Fruit fly (Drosophila melanogaster): ENCODE measurements around the gene CG34001.

The CG34001 gene

DNA sequence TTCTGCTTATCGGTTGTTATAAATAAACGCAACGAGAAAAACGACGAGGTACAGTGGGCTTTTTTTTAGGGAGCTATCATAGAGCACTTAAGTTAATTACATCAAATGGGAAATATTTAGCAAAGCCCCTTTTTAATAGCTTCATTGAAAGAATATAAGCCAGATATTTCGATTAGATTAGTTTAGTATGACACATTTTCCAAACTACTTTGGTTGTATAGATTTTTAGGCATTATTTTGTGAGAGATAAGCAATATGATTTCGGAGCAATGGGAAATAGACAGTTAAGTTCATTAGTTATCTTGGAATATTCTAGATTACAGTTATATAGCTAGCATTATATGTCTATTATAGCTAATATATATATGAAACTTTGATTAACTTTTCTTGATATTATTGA lies 49.3 kb downstream of the CG34001 start:
- TF ChIP-seq CG11617 (GFP tag; optimal IDR thresholded peaks at IDR 0.05) (no peak), kay (GFP tag; ENCODE audit: borderline replicate concordance) (peak; percentile 93)

dm6 chr3L:10680728-10681306 lies 49.9 kb downstream of the CG34001 start:
- TF ChIP-seq CG33017 (tag; optimal IDR thresholded peaks at IDR 0.05) (no peak), CG7101 (tag; optimal IDR thresholded peaks at IDR 0.05) (no peak), tj (GFP tag; optimal IDR thresholded peaks at IDR 0.05) (no peak), cnc (optimal IDR thresholded peaks at IDR 0.05) (no peak), toe (GFP tag; optimal IDR thresholded peaks at IDR 0.05) (no peak), Mnt (GFP tag; optimal IDR thresholded peaks at IDR 0.05) (no peak), bab1 (GFP tag; optimal IDR thresholded peaks at IDR 0.05) (no peak), Crg-1 (GFP tag; optimal IDR thresholded peaks at IDR 0.05) (no peak), CG12768 (GFP tag; optimal IDR thresholded peaks at IDR 0.05) (peak; percentile 37), CG5204 (GFP tag; optimal IDR thresholded peaks at IDR 0.05) (no peak), Clk (GFP tag; optimal IDR thresholded peaks at IDR 0.05) (no peak), pad (GFP tag; optimal IDR thresholded peaks at IDR 0.05) (no peak), CG1620 (GFP tag; optimal IDR thresholded peaks at IDR 0.05) (no peak), kay (GFP tag; ENCODE audit: borderline replicate concordance) (peak; percentile 3), Hr96 (GFP tag; optimal IDR thresholded peaks at IDR 0.05) (no peak), ovo (GFP tag; optimal IDR thresholded peaks at IDR 0.05) (no peak), CG14711 (tag; optimal IDR thresholded peaks at IDR 0.05) (peak; percentile 0), CG11617 (GFP tag; optimal IDR thresholded peaks at IDR 0.05) (no peak), CG7045 (GFP tag; optimal IDR thresholded peaks at IDR 0.05) (no peak), cic (GFP tag; optimal IDR thresholded peaks at IDR 0.05) (peak; percentile 37)

DNA sequence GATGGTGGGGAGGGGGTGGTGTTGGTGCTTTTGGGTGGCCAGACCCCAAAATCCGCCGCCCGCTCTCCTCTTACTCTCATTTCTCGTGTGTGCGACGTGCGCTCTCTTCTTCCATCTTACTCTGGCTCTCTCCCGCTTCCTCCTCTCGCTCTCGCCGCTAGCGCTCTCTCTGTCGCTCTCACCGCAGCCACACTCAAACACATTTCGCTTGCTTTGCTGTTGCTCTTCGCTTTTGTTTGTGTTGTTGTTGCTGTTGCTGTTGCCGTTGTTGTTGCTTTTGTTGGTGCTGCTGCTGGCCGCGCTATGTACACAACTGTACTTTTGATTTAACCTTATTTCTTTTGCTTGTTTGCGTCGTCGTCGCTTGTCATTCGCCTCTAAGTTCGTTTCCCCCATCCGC lies 50.9 kb downstream of the CG34001 start:
- peak; percentile 18 for TF ChIP-seq CG12768 (GFP tag; optimal IDR thresholded peaks at IDR 0.05)
- TF ChIP-seq CG7045 (GFP tag; optimal IDR thresholded peaks at IDR 0.05) = no peak
- TF ChIP-seq tj (GFP tag; optimal IDR thresholded peaks at IDR 0.05) = no peak
- peak; percentile 0 for TF ChIP-seq CG14711 (tag; optimal IDR thresholded peaks at IDR 0.05)
- no peak for TF ChIP-seq pad (GFP tag; optimal IDR thresholded peaks at IDR 0.05)
- no peak for TF ChIP-seq bab1 (GFP tag; optimal IDR thresholded peaks at IDR 0.05)
- no peak for TF ChIP-seq CG11617 (GFP tag; optimal IDR thresholded peaks at IDR 0.05)
- no peak for TF ChIP-seq CG7101 (tag; optimal IDR thresholded peaks at IDR 0.05)
- TF ChIP-seq Mnt (GFP tag; optimal IDR thresholded peaks at IDR 0.05) = no peak
- TF ChIP-seq cnc (optimal IDR thresholded peaks at IDR 0.05) = no peak
- TF ChIP-seq Hr96 (GFP tag; optimal IDR thresholded peaks at IDR 0.05) = no peak
- TF ChIP-seq toe (GFP tag; optimal IDR thresholded peaks at IDR 0.05) = no peak
- peak; percentile 49 for TF ChIP-seq cic (GFP tag; optimal IDR thresholded peaks at IDR 0.05)
- no peak for TF ChIP-seq CG5204 (GFP tag; optimal IDR thresholded peaks at IDR 0.05)
- peak; percentile 6 for TF ChIP-seq Crg-1 (GFP tag; optimal IDR thresholded peaks at IDR 0.05)
- TF ChIP-seq CG1620 (GFP tag; optimal IDR thresholded peaks at IDR 0.05) = no peak
- no peak for TF ChIP-seq kay (GFP tag; ENCODE audit: borderline replicate concordance)
- peak; percentile 26 for TF ChIP-seq CG33017 (tag; optimal IDR thresholded peaks at IDR 0.05)
- no peak for TF ChIP-seq ovo (GFP tag; optimal IDR thresholded peaks at IDR 0.05)
- peak; percentile 34 for TF ChIP-seq Clk (GFP tag; optimal IDR thresholded peaks at IDR 0.05)

DNA sequence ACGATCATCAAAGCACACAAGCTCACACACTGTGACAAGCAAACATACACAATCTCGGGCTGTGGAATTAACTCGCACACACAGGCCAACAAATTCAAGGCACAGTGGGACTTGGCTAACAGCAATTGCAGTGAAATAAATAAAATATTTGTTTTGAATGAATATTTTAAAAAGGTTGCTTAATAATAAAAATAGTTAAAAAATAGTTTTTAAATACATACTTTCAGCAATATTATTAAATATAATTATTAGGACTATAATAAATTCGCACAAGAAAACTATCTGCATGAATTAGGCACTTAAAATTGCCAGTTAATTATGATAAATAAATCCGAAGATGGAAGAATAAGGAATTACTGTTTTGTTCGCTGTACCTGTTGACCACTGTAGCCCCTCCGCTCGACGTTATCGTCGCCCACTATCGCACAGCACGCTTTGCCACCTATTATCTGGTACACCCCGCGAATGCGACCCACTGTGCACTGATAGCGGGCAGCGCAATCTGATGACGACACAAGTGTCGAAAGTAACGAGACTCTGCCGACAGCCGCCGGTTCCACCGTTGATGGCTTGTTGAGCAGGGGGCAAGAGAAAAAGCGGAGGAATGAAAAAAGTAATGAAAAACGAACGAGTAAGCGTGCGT lies 52.0 kb downstream of the CG34001 start:
- peak; percentile 78 for TF ChIP-seq CG1620 (GFP tag; optimal IDR thresholded peaks at IDR 0.05)
- peak; percentile 98 for TF ChIP-seq CG7045 (GFP tag; optimal IDR thresholded peaks at IDR 0.05)
- TF ChIP-seq Mnt (GFP tag; optimal IDR thresholded peaks at IDR 0.05) = peak; percentile 90
- peak; percentile 87 for TF ChIP-seq tj (GFP tag; optimal IDR thresholded peaks at IDR 0.05)
- peak; percentile 99 for TF ChIP-seq CG12768 (GFP tag; optimal IDR thresholded peaks at IDR 0.05)
- TF ChIP-seq ovo (GFP tag; optimal IDR thresholded peaks at IDR 0.05) = peak; percentile 69
- TF ChIP-seq toe (GFP tag; optimal IDR thresholded peaks at IDR 0.05) = peak; percentile 81
- peak; percentile 97 for TF ChIP-seq CG33017 (tag; optimal IDR thresholded peaks at IDR 0.05)
- peak; percentile 97 for TF ChIP-seq CG7101 (tag; optimal IDR thresholded peaks at IDR 0.05)
- TF ChIP-seq cic (GFP tag; optimal IDR thresholded peaks at IDR 0.05) = peak; percentile 95
- no peak for TF ChIP-seq cnc (optimal IDR thresholded peaks at IDR 0.05)
- peak; percentile 92 for TF ChIP-seq CG14711 (tag; optimal IDR thresholded peaks at IDR 0.05)
- peak; percentile 93 for TF ChIP-seq pad (GFP tag; optimal IDR thresholded peaks at IDR 0.05)
- peak; percentile 78 for TF ChIP-seq kay (GFP tag; ENCODE audit: borderline replicate concordance)
- TF ChIP-seq bab1 (GFP tag; optimal IDR thresholded peaks at IDR 0.05) = peak; percentile 90
- peak; percentile 95 for TF ChIP-seq Crg-1 (GFP tag; optimal IDR thresholded peaks at IDR 0.05)
- TF ChIP-seq Clk (GFP tag; optimal IDR thresholded peaks at IDR 0.05) = peak; percentile 97
- TF ChIP-seq Hr96 (GFP tag; optimal IDR thresholded peaks at IDR 0.05) = peak; percentile 85
- peak; percentile 99 for TF ChIP-seq CG11617 (GFP tag; optimal IDR thresholded peaks at IDR 0.05)
- no peak for TF ChIP-seq CG5204 (GFP tag; optimal IDR thresholded peaks at IDR 0.05)

DNA sequence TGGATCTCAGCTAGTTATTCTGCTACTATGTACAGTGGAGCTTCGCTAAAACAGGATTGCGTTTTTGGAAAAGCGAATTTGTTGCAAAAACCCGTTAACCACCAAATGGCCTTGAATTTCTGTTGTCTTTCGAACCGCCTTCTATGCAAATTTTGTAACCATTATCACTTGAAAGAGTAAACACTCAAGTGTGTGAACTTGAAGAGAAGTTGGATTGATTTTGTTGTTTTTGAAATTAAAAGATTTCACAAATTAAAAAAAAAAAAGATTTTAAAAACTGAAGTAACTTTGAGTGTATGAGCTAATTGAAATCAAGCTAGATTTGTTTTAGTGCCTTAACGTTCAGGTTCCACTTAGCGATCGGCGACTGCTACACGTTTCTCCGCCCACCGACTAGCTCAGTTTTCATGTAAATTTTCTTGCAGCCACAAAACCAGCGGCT lies 53.0 kb downstream of the CG34001 start:
- TF ChIP-seq toe (GFP tag; optimal IDR thresholded peaks at IDR 0.05) = no peak
- peak; percentile 7 for TF ChIP-seq cic (GFP tag; optimal IDR thresholded peaks at IDR 0.05)
- peak; percentile 61 for TF ChIP-seq bab1 (GFP tag; optimal IDR thresholded peaks at IDR 0.05)
- peak; percentile 2 for TF ChIP-seq Clk (GFP tag; optimal IDR thresholded peaks at IDR 0.05)
- peak; percentile 58 for TF ChIP-seq CG11617 (GFP tag; optimal IDR thresholded peaks at IDR 0.05)
- TF ChIP-seq CG14711 (tag; optimal IDR thresholded peaks at IDR 0.05) = no peak
- TF ChIP-seq CG12768 (GFP tag; optimal IDR thresholded peaks at IDR 0.05) = peak; percentile 65
- TF ChIP-seq CG5204 (GFP tag; optimal IDR thresholded peaks at IDR 0.05) = no peak
- TF ChIP-seq Mnt (GFP tag; optimal IDR thresholded peaks at IDR 0.05) = no peak
- TF ChIP-seq pad (GFP tag; optimal IDR thresholded peaks at IDR 0.05) = peak; percentile 35
- TF ChIP-seq ovo (GFP tag; optimal IDR thresholded peaks at IDR 0.05) = no peak
- TF ChIP-seq CG7045 (GFP tag; optimal IDR thresholded peaks at IDR 0.05) = peak; percentile 52
- no peak for TF ChIP-seq CG1620 (GFP tag; optimal IDR thresholded peaks at IDR 0.05)
- no peak for TF ChIP-seq kay (GFP tag; ENCODE audit: borderline replicate concordance)
- TF ChIP-seq Hr96 (GFP tag; optimal IDR thresholded peaks at IDR 0.05) = no peak
- peak; percentile 51 for TF ChIP-seq CG33017 (tag; optimal IDR thresholded peaks at IDR 0.05)
- peak; percentile 4 for TF ChIP-seq tj (GFP tag; optimal IDR thresholded peaks at IDR 0.05)
- TF ChIP-seq CG7101 (tag; optimal IDR thresholded peaks at IDR 0.05) = peak; percentile 46
- TF ChIP-seq Crg-1 (GFP tag; optimal IDR thresholded peaks at IDR 0.05) = peak; percentile 8
- no peak for TF ChIP-seq cnc (optimal IDR thresholded peaks at IDR 0.05)
